Worm (Caenorhabditis elegans): Measurements from ENCODE around the gene nsph-1.1.

ce11 chrII:8731736-8732229 is 34.8 kb upstream of the nsph-1.1 start:
- no peak for TF ChIP-seq tbx-11 (GFP tag; IDR thresholded peaks at IDR 0.05)
- no peak for TF ChIP-seq ama-1 (optimal IDR thresholded peaks at IDR 0.05)
- no peak for TF ChIP-seq hmg-4 (GFP tag; optimal IDR thresholded peaks at IDR 0.05)
- TF ChIP-seq hnd-1 (tag; optimal IDR thresholded peaks at IDR 0.05) = no peak

All from whole organism, early embryonic.